Fruit fly (Drosophila melanogaster): ENCODE results near the gene Xe7.

DNA sequence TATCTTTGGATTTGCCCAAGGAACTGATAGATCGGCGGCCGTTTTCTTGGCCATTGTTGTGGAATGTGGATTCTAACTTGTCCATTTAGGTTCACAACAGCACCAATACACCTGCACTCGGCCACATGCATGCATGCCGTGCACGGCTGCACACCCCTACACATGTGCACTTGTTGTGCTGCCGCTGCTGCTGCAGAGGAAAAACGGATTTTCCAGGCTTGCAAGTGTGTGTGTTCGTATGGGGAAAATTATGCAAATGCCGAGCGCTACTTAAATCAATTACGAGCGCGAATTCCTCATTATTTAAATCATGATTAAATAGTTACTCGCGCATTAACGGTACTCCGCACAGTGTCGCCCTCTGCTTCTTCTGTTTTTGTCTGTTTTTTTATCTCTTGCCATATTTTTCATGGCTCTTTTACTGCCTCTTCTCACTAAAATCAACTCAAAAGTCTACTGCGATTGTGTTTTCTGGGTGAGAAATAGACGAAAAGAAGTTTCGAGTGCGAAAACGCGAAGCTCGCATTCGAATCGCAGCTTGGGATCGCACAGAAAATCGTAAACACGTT, 15.5 kb upstream of the Xe7 start:
- TF ChIP-seq Dll (optimal IDR thresholded peaks at IDR 0.05): no peak
- no peak for TF ChIP-seq psq (optimal IDR thresholded peaks at IDR 0.05)
- no peak for TF ChIP-seq usp (GFP tag; optimal IDR thresholded peaks at IDR 0.05)
- TF ChIP-seq EcR (GFP tag; optimal IDR thresholded peaks at IDR 0.05): no peak

All from whole organism.